Fruit fly (Drosophila melanogaster): ENCODE measurements around the gene CG34002.

DNA sequence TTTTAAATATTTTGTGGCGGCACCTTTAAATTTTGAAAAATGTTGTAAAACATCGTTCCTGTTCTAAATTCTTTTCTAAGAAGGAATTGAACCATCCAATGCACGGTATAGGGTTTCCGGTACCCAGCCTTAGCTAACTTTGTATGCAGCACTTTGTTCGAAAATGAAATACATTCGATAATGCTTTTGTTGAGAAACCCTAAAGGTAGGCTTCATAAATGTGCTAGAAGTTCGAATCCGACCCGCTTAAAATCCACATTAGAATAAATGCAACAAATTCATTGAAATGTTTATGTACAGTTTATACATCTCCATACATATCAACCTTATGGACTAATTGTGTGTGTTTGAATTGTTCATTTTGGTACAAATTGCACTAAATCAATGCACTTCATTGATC is 40.3 kb downstream of the CG34002 start:
- TF ChIP-seq CG9948 (tag; optimal IDR thresholded peaks at IDR 0.05): no peak
- TF ChIP-seq EcR (GFP tag; optimal IDR thresholded peaks at IDR 0.05): no peak
- no peak for TF ChIP-seq CG13204 (GFP tag; optimal IDR thresholded peaks at IDR 0.05)
- no peak for TF ChIP-seq Pif1B (GFP tag; optimal IDR thresholded peaks at IDR 0.05)
- no peak for TF ChIP-seq CG12605 (GFP tag; IDR thresholded peaks at IDR 0.05)
